Worm (Caenorhabditis elegans) whole organism, young adult: Measurements from ENCODE around the gene egl-38.

ENCODE experiments used
- C06A6.2 ChIP-seq: fragments of 200-800 bp; sonication (Bioruptor generic); conservative IDR thresholded peaks from 2 replicates; pipeline ENCODE4 v1.3.6; 2022; ENCODE audit warnings: missing genetic modification characterization, missing compliant biosample characterization
- D2030.7 ChIP-seq: fragments of 200-800 bp; sonication (Bioruptor generic); IDR thresholded peaks from 2 replicates; pipeline ENCODE4 v1.3.6; 2022; ENCODE audit warnings: missing genetic modification reagents, missing genetic modification characterization, missing compliant biosample characterization
- F22D6.2 ChIP-seq: sonication (generic microtip); optimal IDR thresholded peaks from 2 replicates; lab custom pipeline; 2016; ENCODE audit warnings: mild to moderate bottlenecking, missing genetic modification characterization, missing compliant biosample characterization
- F23B12.7 ChIP-seq: sonication (generic microtip); optimal IDR thresholded peaks from 2 replicates; lab custom pipeline; 2017; ENCODE audit warnings: missing genetic modification characterization, mild to moderate bottlenecking, missing compliant biosample characterization, antibody characterized with exemption, moderate library complexity; ENCODE audit not compliant: insufficient read depth
- F33H1.4 ChIP-seq: fragments of 200-800 bp; sonication (Bioruptor generic); IDR thresholded peaks from 2 replicates; pipeline ENCODE4 v1.3.6; 2022; ENCODE audit warnings: missing genetic modification reagents, missing genetic modification characterization, missing compliant biosample characterization
- F37B4.10 ChIP-seq: fragments of 200-800 bp; sonication (Bioruptor generic); IDR thresholded peaks from 2 replicates; pipeline ENCODE4 v1.3.6; 2022; ENCODE audit warnings: missing genetic modification characterization, missing compliant biosample characterization
- F39B2.1 ChIP-seq: fragments of 200-800 bp; sonication (Bioruptor generic); IDR thresholded peaks from 2 replicates; pipeline ENCODE4 v1.3.6; 2022; ENCODE audit warnings: missing genetic modification reagents, missing genetic modification characterization, missing compliant biosample characterization
- F57A8.1 ChIP-seq: fragments of 200-800 bp; sonication (Bioruptor generic); optimal IDR thresholded peaks from 2 replicates; lab custom pipeline; 2018; ENCODE audit warnings: mild to moderate bottlenecking, missing genetic modification characterization, moderate library complexity, missing compliant biosample characterization
- Y56A3A.18 ChIP-seq: fragments of 200-800 bp; sonication (Bioruptor generic); IDR thresholded peaks from 2 replicates; pipeline ENCODE4 v1.3.6; 2022; ENCODE audit warnings: missing genetic modification reagents, missing genetic modification characterization, missing compliant biosample characterization
- Y67H2A.10 ChIP-seq: fragments of 200-800 bp; sonication (Bioruptor generic); conservative IDR thresholded peaks from 2 replicates; pipeline ENCODE4 v1.3.6; 2022; ENCODE audit warnings: missing genetic modification reagents, missing genetic modification characterization, missing compliant biosample characterization
- Y79H2A.3 ChIP-seq: fragments of 200-800 bp; sonication (Bioruptor generic); conservative IDR thresholded peaks from 2 replicates; pipeline ENCODE4 v1.3.6; 2022; ENCODE audit warnings: missing genetic modification reagents, missing genetic modification characterization, missing compliant biosample characterization
- akir-1 ChIP-seq: fragments of 200-800 bp; sonication (Bioruptor generic); optimal IDR thresholded peaks from 2 replicates; lab custom pipeline; 2018; ENCODE audit warnings: mild to moderate bottlenecking, missing genetic modification characterization, moderate library complexity, missing compliant biosample characterization
- ama-1 ChIP-seq, 3 experiments: fragments of 150-350 bp in 1 of 3; sonication (generic microtip) in 2 of 3; optimal IDR thresholded peaks; 2 replicates each; lab custom pipeline; 2014 to 2018; ENCODE audit warnings: missing biosample characterization in 2 of 3, missing genetic modification characterization in 2 of 3, missing genetic modification reagents in 2 of 3
- attf-6 ChIP-seq: fragments of 200-800 bp; sonication (Bioruptor generic); IDR thresholded peaks from 2 replicates; pipeline ENCODE4 v1.3.6; 2022; ENCODE audit warnings: missing genetic modification reagents, missing genetic modification characterization, missing compliant biosample characterization
- cebp-1 ChIP-seq, 2 experiments: fragments of 200-800 bp in 1 of 2; sonication (Bioruptor generic) in 1 of 2; sonication (generic microtip) in 1 of 2; IDR thresholded peaks in 1 of 2; optimal IDR thresholded peaks in 1 of 2; 2 replicates each; pipeline versions ENCODE4 v1.3.6 to Lab custom; 2017 to 2022; ENCODE audit warnings: missing compliant biosample characterization in 2 of 2, missing genetic modification characterization in 2 of 2, mild to moderate bottlenecking in 1 of 2, missing genetic modification reagents in 1 of 2, moderate library complexity in 1 of 2
- cebp-2 ChIP-seq: fragments of 200-800 bp; sonication (Bioruptor generic); IDR thresholded peaks from 2 replicates; pipeline ENCODE4 v1.3.6; 2022; ENCODE audit warnings: missing genetic modification characterization, missing compliant biosample characterization
- ceh-79 ChIP-seq: sonication (generic microtip); optimal IDR thresholded peaks from 2 replicates; lab custom pipeline; 2017; ENCODE audit warnings: mild to moderate bottlenecking, missing genetic modification characterization, missing compliant biosample characterization
- die-1 ChIP-seq: sonication (generic microtip); optimal IDR thresholded peaks from 2 replicates; lab custom pipeline; 2016; ENCODE audit warnings: missing genotype, mild to moderate bottlenecking, missing genetic modification characterization, missing compliant biosample characterization
- dox-1 ChIP-seq: fragments of 200-800 bp; sonication (Bioruptor generic); IDR thresholded peaks from 2 replicates; pipeline ENCODE4 v1.3.6; 2022; ENCODE audit warnings: missing genetic modification reagents, missing genetic modification characterization, missing compliant biosample characterization
- dpff-1 ChIP-seq: sonication (generic microtip); optimal IDR thresholded peaks from 2 replicates; lab custom pipeline; 2017; ENCODE audit warnings: mild to moderate bottlenecking, missing genetic modification characterization, missing compliant biosample characterization
- dpl-1 ChIP-seq: fragments of 150-350 bp; optimal IDR thresholded peaks from 2 replicates; lab custom pipeline; 2014; ENCODE audit warnings: missing biosample characterization, missing genetic modification reagents, missing genetic modification characterization
- efl-1 ChIP-seq: fragments of 150-350 bp; optimal IDR thresholded peaks from 2 replicates; lab custom pipeline; 2014; ENCODE audit warnings: missing biosample characterization, missing genetic modification reagents, missing genetic modification characterization
- hlh-12 ChIP-seq: sonication (generic microtip); optimal IDR thresholded peaks from 2 replicates; lab custom pipeline; 2016; ENCODE audit warnings: missing genetic modification characterization, missing compliant biosample characterization
- hmg-20 ChIP-seq: fragments of 200-800 bp; sonication (Bioruptor generic); IDR thresholded peaks from 2 replicates; pipeline ENCODE4 v1.3.6; 2022; ENCODE audit warnings: missing genetic modification reagents, missing genetic modification characterization, missing compliant biosample characterization
- hrde-1 ChIP-seq: sonication (generic microtip); optimal IDR thresholded peaks from 2 replicates; lab custom pipeline; 2016; ENCODE audit warnings: missing genetic modification characterization, mild to moderate bottlenecking, missing compliant biosample characterization, moderate library complexity, missing genotype, missing genetic modification reagents, borderline replicate concordance
- lin-40 ChIP-seq: sonication (generic microtip); optimal IDR thresholded peaks from 2 replicates; lab custom pipeline; 2016; ENCODE audit warnings: missing genetic modification characterization, mild to moderate bottlenecking, missing compliant biosample characterization, missing genotype, missing genetic modification reagents
- lsl-1 ChIP-seq: fragments of 200-800 bp; sonication (Bioruptor generic); optimal IDR thresholded peaks from 2 replicates; lab custom pipeline; 2018; ENCODE audit warnings: mild to moderate bottlenecking, missing genetic modification characterization, moderate library complexity, missing compliant biosample characterization
- nfya-2 ChIP-seq: fragments of 200-800 bp; sonication (Bioruptor generic); IDR thresholded peaks from 2 replicates; pipeline ENCODE4 v1.3.6; 2022; ENCODE audit warnings: missing genetic modification reagents, missing genetic modification characterization, missing compliant biosample characterization
- nhr-80 ChIP-seq: sonication (generic microtip); optimal IDR thresholded peaks from 2 replicates; lab custom pipeline; 2016; ENCODE audit warnings: missing genetic modification characterization, missing compliant biosample characterization
- nhr-90 ChIP-seq: sonication (generic microtip); optimal IDR thresholded peaks from 2 replicates; lab custom pipeline; 2016; ENCODE audit warnings: missing genotype, mild to moderate bottlenecking, missing genetic modification characterization, missing compliant biosample characterization
- repo-1 ChIP-seq: sonication (generic microtip); optimal IDR thresholded peaks from 2 replicates; lab custom pipeline; 2017; ENCODE audit warnings: mild to moderate bottlenecking, missing genetic modification characterization, missing compliant biosample characterization
- sea-2 ChIP-seq: fragments of 200-800 bp; sonication (Bioruptor generic); IDR thresholded peaks from 2 replicates; pipeline ENCODE4 v1.3.6; 2022; ENCODE audit warnings: missing genetic modification characterization, missing compliant biosample characterization
- snpc-1.3 ChIP-seq: sonication (generic microtip); optimal IDR thresholded peaks from 2 replicates; lab custom pipeline; 2017; ENCODE audit warnings: missing genetic modification characterization, mild to moderate bottlenecking, missing compliant biosample characterization, antibody characterized with exemption, moderate library complexity, missing genotype, missing genetic modification reagents; ENCODE audit not compliant: insufficient read depth
- somi-1 ChIP-seq: fragments of 200-800 bp; sonication (Bioruptor generic); optimal IDR thresholded peaks from 2 replicates; lab custom pipeline; 2018; ENCODE audit warnings: mild to moderate bottlenecking, missing genetic modification characterization, missing compliant biosample characterization
- sptf-2 ChIP-seq: fragments of 200-800 bp; sonication (Bioruptor generic); optimal IDR thresholded peaks from 2 replicates; lab custom pipeline; 2018; ENCODE audit warnings: mild to moderate bottlenecking, missing genetic modification characterization, missing compliant biosample characterization
- tlf-1 ChIP-seq: fragments of 200-800 bp; sonication (Bioruptor generic); optimal IDR thresholded peaks from 2 replicates; lab custom pipeline; 2018; ENCODE audit warnings: mild to moderate bottlenecking, missing genetic modification characterization, missing compliant biosample characterization
- unc-62 ChIP-seq: fragments of 150-350 bp; optimal IDR thresholded peaks from 2 replicates; lab custom pipeline; 2014; ENCODE audit warnings: missing biosample characterization, missing genetic modification reagents, missing genetic modification characterization
- ztf-26 ChIP-seq: sonication (generic microtip); optimal IDR thresholded peaks from 2 replicates; lab custom pipeline; 2017; ENCODE audit warnings: missing genetic modification characterization, missing compliant biosample characterization
- ztf-6 ChIP-seq: fragments of 200-800 bp; sonication (Bioruptor generic); IDR thresholded peaks from 2 replicates; pipeline ENCODE4 v1.3.6; 2022; ENCODE audit warnings: missing genetic modification reagents, missing genetic modification characterization, missing compliant biosample characterization

Gene egl-38

ce11 chrIV:10084323-10084959 is 25.9 kb downstream of the egl-38 start, which contains the start of gene W01B6.8 (continued):
- no peak for TF ChIP-seq F39B2.1
- no peak for TF ChIP-seq dpff-1 (tag; lab: Kevin White, UChicago)
- TF ChIP-seq C06A6.2 (GFP tag; lab: Robert Waterston, UW): no peak

ce11 chrIV:10080816-10081215 is 29.5 kb downstream of the egl-38 start, which contains the start of gene W01B6.6:
W01B6.6 (plus strand) TSS chrIV:10081116.
- TF ChIP-seq dpl-1 (GFP tag; lab: Kevin White, UChicago) (no peak), cebp-2 (GFP tag; lab: Robert Waterston, UW) (no peak), F22D6.2 (no peak), unc-62 (GFP tag; lab: Kevin White, UChicago) (no peak)

ce11 chrIV:10078003-10078402 is 32.3 kb downstream of the egl-38 start:
- TF ChIP-seq unc-62 (GFP tag; lab: Kevin White, UChicago) (no peak), hlh-12 (tag; lab: Kevin White, UChicago) (no peak), F37B4.10 (GFP tag; lab: Robert Waterston, UW) (no peak), attf-6 (GFP tag; lab: Robert Waterston, UW) (no peak), Y79H2A.3 (GFP tag; lab: Robert Waterston, UW) (no peak), akir-1 (GFP tag; lab: Kevin White, UChicago) (no peak), F23B12.7 (tag; lab: Kevin White, UChicago) (no peak), ztf-6 (GFP tag; lab: Robert Waterston, UW) (no peak), hmg-20 (GFP tag; lab: Robert Waterston, UW) (no peak), cebp-1 (GFP tag; IDR thresholded peaks at IDR 0.05; lab: Robert Waterston, UW) (no peak), cebp-1 (tag; optimal IDR thresholded peaks at IDR 0.05; lab: Kevin White, UChicago) (no peak), somi-1 (GFP tag; lab: Kevin White, UChicago) (no peak), lin-40 (tag; lab: Kevin White, UChicago) (no peak), ztf-26 (tag; lab: Kevin White, UChicago) (no peak)

DNA sequence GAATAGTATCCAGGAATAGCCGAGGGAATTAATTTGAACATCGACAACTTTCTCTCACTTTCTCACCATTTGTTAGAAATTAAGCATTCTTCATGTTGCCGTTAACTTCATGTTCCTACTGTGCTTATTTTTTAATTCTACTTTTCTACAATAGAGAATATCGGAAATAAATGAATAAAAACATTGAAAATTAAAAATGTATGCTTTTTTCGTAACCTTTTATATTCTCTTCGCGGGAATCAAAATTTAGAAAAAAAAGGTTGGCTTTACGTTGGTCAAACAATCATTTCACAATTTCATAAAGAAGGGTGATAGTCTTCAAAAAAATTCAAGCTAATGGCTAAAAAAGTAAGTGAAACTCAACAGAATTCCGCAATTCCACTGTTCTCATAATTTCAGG is 34.4 kb downstream of the egl-38 start, which contains the start of gene W01B6.5:
TSS of gene W01B6.5 (plus strand) at position 301 of the 400 bp plus-strand sequence.
- TF ChIP-seq efl-1 (GFP tag; lab: Kevin White, UChicago) (no peak), F33H1.4 (GFP tag; lab: Robert Waterston, UW) (no peak), D2030.7 (no peak), attf-6 (GFP tag; lab: Robert Waterston, UW) (no peak), unc-62 (GFP tag; lab: Kevin White, UChicago) (no peak), die-1 (tag; lab: Kevin White, UChicago) (no peak), repo-1 (no peak), ceh-79 (tag; lab: Kevin White, UChicago) (no peak), nfya-2 (GFP tag; lab: Robert Waterston, UW) (no peak), somi-1 (GFP tag; lab: Kevin White, UChicago) (no peak), hlh-12 (tag; lab: Kevin White, UChicago) (no peak), snpc-1.3 (tag; lab: Kevin White, UChicago) (no peak), dox-1 (GFP tag; lab: Robert Waterston, UW) (no peak)

DNA sequence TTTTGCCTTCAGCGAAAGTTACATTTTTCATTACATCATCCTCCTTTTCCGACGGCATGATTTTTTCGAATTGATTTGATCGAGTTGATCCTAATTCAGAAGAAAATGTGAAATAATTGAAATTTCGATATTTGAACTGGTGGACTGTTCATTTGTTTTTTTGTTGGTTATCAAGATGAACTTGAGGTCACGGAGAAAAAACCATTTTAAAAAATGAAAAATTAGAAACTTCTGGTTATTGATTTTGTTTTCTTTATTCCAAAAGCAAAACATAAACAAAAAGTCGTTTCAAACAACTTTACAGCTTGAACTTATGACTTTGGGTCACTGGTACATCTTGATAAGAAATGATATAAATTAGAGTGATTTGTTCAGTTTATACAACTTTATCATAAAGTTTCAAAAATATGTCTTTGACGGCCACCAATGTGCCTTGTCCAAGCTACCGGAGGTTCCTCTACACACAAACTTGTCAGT is 35.2 kb downstream of the egl-38 start, which contains the start of the genes ttbk-4 and W01B6.4:
TSS of gene ttbk-4 (minus strand) at position 101 of the 477 bp plus-strand sequence.
TSS of gene W01B6.4 (plus strand) at position 427 of the 477 bp plus-strand sequence.
- no peak for TF ChIP-seq nhr-90 (tag; lab: Kevin White, UChicago)
- no peak for TF ChIP-seq sea-2 (GFP tag; lab: Robert Waterston, UW)
- TF ChIP-seq F37B4.10 (GFP tag; lab: Robert Waterston, UW): no peak
- no peak for TF ChIP-seq hrde-1 (tag; lab: Kevin White, UChicago)
- TF ChIP-seq F57A8.1 (GFP tag; lab: Kevin White, UChicago): no peak
- TF ChIP-seq tlf-1: no peak
- TF ChIP-seq ama-1 (optimal IDR thresholded peaks at IDR 0.05; lab: Kevin White, UChicago): no peak
- TF ChIP-seq ama-1 (GFP tag; optimal IDR thresholded peaks at IDR 0.05; lab: Kevin White, UChicago): no peak
- TF ChIP-seq Y56A3A.18 (GFP tag; lab: Robert Waterston, UW): no peak
- no peak for TF ChIP-seq nhr-80 (tag; lab: Kevin White, UChicago)
- no peak for TF ChIP-seq F23B12.7 (tag; lab: Kevin White, UChicago)
- no peak for TF ChIP-seq Y67H2A.10 (GFP tag; lab: Robert Waterston, UW)
- TF ChIP-seq lsl-1 (GFP tag; lab: Kevin White, UChicago): no peak
- TF ChIP-seq sptf-2 (GFP tag; lab: Kevin White, UChicago): no peak
